Worm (Caenorhabditis elegans): Measurements from ENCODE around the gene M163.7.

DNA sequence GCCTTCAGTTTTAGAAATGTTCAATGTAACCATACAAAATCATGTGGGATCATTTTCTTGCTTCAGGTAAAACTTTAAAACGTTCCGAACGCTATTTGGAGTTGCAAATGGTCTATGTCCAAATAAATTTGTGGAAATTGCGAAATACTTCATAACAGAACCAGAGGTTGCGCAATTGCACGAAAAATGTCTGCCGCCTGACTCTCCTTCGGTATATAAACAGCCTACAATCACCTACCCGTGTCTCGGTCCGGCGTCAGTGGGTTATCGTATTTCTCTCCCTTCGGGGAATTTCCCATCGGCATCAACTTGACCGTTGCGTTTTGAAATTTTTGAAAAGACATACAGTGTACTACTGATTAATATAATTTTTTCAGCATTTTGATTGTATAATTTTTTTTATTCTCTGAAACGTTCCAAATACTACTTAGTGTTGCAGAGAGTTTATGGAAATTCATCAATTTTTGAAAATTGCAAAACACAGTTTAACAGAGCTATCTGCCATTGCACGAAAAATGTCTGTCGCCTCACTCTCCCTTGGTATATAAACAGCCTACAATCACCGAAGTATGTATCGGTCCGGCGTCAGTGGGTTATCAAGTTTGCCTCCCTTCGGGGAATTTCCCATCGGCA lies 12.1 kb downstream of the M163.7 start:
- TF ChIP-seq nhr-11 (tag; optimal IDR thresholded peaks at IDR 0.05) (no peak), ama-1 (optimal IDR thresholded peaks at IDR 0.05) (no peak), unc-62 (GFP tag; optimal IDR thresholded peaks at IDR 0.05 in 1 of 2) (no peak), unc-62 (tag; optimal IDR thresholded peaks at IDR 0.05) (no peak)

Measured in whole organism, L4 larva.